Worm (Caenorhabditis elegans) whole organism, L2 larva: ENCODE results near the gene mbr-1.

Experiments used
- F13H6.1 ChIP-seq: sonication (generic microtip); optimal IDR thresholded peaks from 2 replicates; lab custom pipeline; 2016; ENCODE audit warnings: missing genetic modification characterization, missing compliant biosample characterization
- R02D3.7 ChIP-seq: fragments of 150-350 bp; optimal IDR thresholded peaks from 2 replicates; lab custom pipeline; 2014; ENCODE audit warnings: missing biosample characterization, missing genetic modification characterization
- Y55F3AM.14 ChIP-seq: fragments of 200-800 bp; sonication (Bioruptor generic); optimal IDR thresholded peaks from 2 replicates; lab custom pipeline; 2018; ENCODE audit warnings: mild to moderate bottlenecking, missing genetic modification characterization, missing compliant biosample characterization
- ZK546.5 ChIP-seq: sonication (generic microtip); optimal IDR thresholded peaks from 2 replicates; lab custom pipeline; 2017; ENCODE audit warnings: missing biosample characterization, missing genetic modification characterization
- alr-1 ChIP-seq: fragments of 150-350 bp; optimal IDR thresholded peaks from 2 replicates; lab custom pipeline; 2014; ENCODE audit warnings: missing biosample characterization, missing genetic modification characterization
- ama-1 ChIP-seq: fragments of 150-350 bp; optimal IDR thresholded peaks from 2 replicates; lab custom pipeline; 2018; ENCODE audit warnings: inconsistent platforms
- ceh-16 ChIP-seq: fragments of 150-350 bp; optimal IDR thresholded peaks from 2 replicates; lab custom pipeline; 2014; ENCODE audit warnings: missing biosample characterization, missing genetic modification characterization
- elt-3 ChIP-seq: sonication (generic microtip); optimal IDR thresholded peaks from 2 replicates; lab custom pipeline; 2017; ENCODE audit warnings: missing biosample characterization, missing genetic modification characterization
- lsy-2 ChIP-seq, 2 experiments: fragments of 150-350 bp in 1 of 2; sonication (generic microtip) in 1 of 2; optimal IDR thresholded peaks; 2 replicates each; lab custom pipeline; 2014 to 2017; ENCODE audit warnings: missing biosample characterization in 2 of 2, missing genetic modification characterization in 2 of 2
- mdl-1 ChIP-seq, 2 experiments: fragments of 150-350 bp in 1 of 2; sonication (generic microtip) in 1 of 2; optimal IDR thresholded peaks; 2 replicates each; lab custom pipeline; 2017; ENCODE audit warnings: missing biosample characterization in 2 of 2, missing genetic modification characterization in 2 of 2
- nhr-11 ChIP-seq: fragments of 150-350 bp; optimal IDR thresholded peaks from 2 replicates; lab custom pipeline; 2014; ENCODE audit warnings: missing biosample characterization, missing genetic modification characterization
- nhr-6 ChIP-seq: fragments of 150-350 bp; optimal IDR thresholded peaks from 2 replicates; lab custom pipeline; 2014; ENCODE audit warnings: missing biosample characterization, missing genetic modification characterization
- sem-4 ChIP-seq: fragments of 150-350 bp; optimal IDR thresholded peaks from 2 replicates; lab custom pipeline; 2014; ENCODE audit warnings: missing biosample characterization, missing genetic modification reagents, missing genetic modification characterization
- skn-1 ChIP-seq: sonication (generic microtip); optimal IDR thresholded peaks from 2 replicates; lab custom pipeline; 2017; ENCODE audit warnings: missing biosample characterization, missing genetic modification characterization
- snpc-4 ChIP-seq: fragments of 150-350 bp; optimal IDR thresholded peaks from 2 replicates; lab custom pipeline; 2014; ENCODE audit warnings: missing biosample characterization, missing genetic modification characterization
- unc-39 ChIP-seq: fragments of 150-350 bp; optimal IDR thresholded peaks from 2 replicates; lab custom pipeline; 2014; ENCODE audit warnings: missing biosample characterization, missing genetic modification characterization
- unc-62 ChIP-seq: fragments of 150-350 bp; optimal IDR thresholded peaks from 2 replicates; lab custom pipeline; 2014; ENCODE audit warnings: missing biosample characterization, missing genetic modification reagents, missing genetic modification characterization

mbr-1 gene

ce11 chrX:10674199-10674598, 47.7 kb downstream of the mbr-1 start, which contains the start of gene F13E6.2:
Gene F13E6.2 (minus strand): TSS chrX:10674299.
- no peak for TF ChIP-seq ZK546.5 (tag; lab: Kevin White, UChicago)
- TF ChIP-seq lsy-2 (tag; optimal IDR thresholded peaks at IDR 0.05; lab: Kevin White, UChicago) = no peak
- TF ChIP-seq unc-39 (tag; lab: Kevin White, UChicago) = no peak

ce11 chrX:10670198-10670597, 51.7 kb downstream of the mbr-1 start:
- no peak for TF ChIP-seq R02D3.7 (tag; lab: Kevin White, UChicago)
- TF ChIP-seq alr-1 (tag; lab: Kevin White, UChicago) = no peak
- TF ChIP-seq skn-1 = no peak
- TF ChIP-seq Y55F3AM.14 (GFP tag; lab: Kevin White, UChicago) = no peak
- no peak for TF ChIP-seq elt-3 (tag; lab: Kevin White, UChicago)
- TF ChIP-seq mdl-1 (tag; optimal IDR thresholded peaks at IDR 0.05; lab: Kevin White, UChicago) = no peak
- no peak for TF ChIP-seq nhr-11 (tag; lab: Kevin White, UChicago)
- TF ChIP-seq sem-4 (tag; lab: Kevin White, UChicago) = no peak
- TF ChIP-seq nhr-6 (tag; lab: Kevin White, UChicago) = no peak
- TF ChIP-seq unc-62 (GFP tag; lab: Kevin White, UChicago) = no peak
- TF ChIP-seq ama-1 (lab: Kevin White, UChicago) = no peak
- TF ChIP-seq ceh-16 (tag; lab: Kevin White, UChicago) = no peak
- TF ChIP-seq snpc-4 = no peak
- TF ChIP-seq F13H6.1 (tag; lab: Kevin White, UChicago) = no peak
